Fruit fly (Drosophila melanogaster) whole organism, prepupa: ENCODE data around the gene CG11629.

Experiments
- CG10669 ChIP-seq: fragments of 200-800 bp; sonication (Bioruptor generic); optimal IDR thresholded peaks from 3 replicates; lab custom pipeline; 2018; ENCODE audit warnings: missing biosample characterization, mild to moderate bottlenecking, missing genetic modification characterization, moderate library complexity
- CG11902 ChIP-seq: fragments of 200-800 bp; sonication (Bioruptor generic); optimal IDR thresholded peaks from 3 replicates; lab custom pipeline; 2016; ENCODE audit warnings: missing biosample characterization, missing genetic modification characterization
- CG1621 ChIP-seq: fragments of 200-800 bp; sonication (Bioruptor generic); optimal IDR thresholded peaks from 3 replicates; lab custom pipeline; 2018; ENCODE audit warnings: missing biosample characterization, mild to moderate bottlenecking, missing genetic modification characterization
- CG16779 ChIP-seq: fragments of 200-800 bp; sonication (Bioruptor generic); optimal IDR thresholded peaks from 3 replicates; lab custom pipeline; 2017; ENCODE audit warnings: missing biosample characterization, mild to moderate bottlenecking, missing genetic modification characterization
- CG3919 ChIP-seq: fragments of 200-800 bp; sonication (Bioruptor generic); optimal IDR thresholded peaks from 3 replicates; lab custom pipeline; 2016; ENCODE audit warnings: missing biosample characterization, missing genetic modification characterization
- CG6792 ChIP-seq: fragments of 200-800 bp; sonication (Bioruptor generic); optimal IDR thresholded peaks from 3 replicates; lab custom pipeline; 2016; ENCODE audit warnings: missing biosample characterization, missing genetic modification characterization
- CG6854 ChIP-seq: fragments of 200-800 bp; sonication (Bioruptor generic); optimal IDR thresholded peaks from 2 replicates; lab custom pipeline; 2017; ENCODE audit warnings: missing biosample characterization, mild to moderate bottlenecking, missing genetic modification characterization
- CG8119 ChIP-seq: fragments of 200-800 bp; sonication (Bioruptor generic); IDR thresholded peaks from 3 replicates; pipeline ENCODE4 v1.3.6; 2022; ENCODE audit warnings: missing biosample characterization, missing genetic modification characterization
- CG8632 ChIP-seq: fragments of 200-800 bp; sonication (Bioruptor generic); optimal IDR thresholded peaks from 3 replicates; lab custom pipeline; 2016; ENCODE audit warnings: missing biosample characterization, missing genetic modification characterization
- Eip75B ChIP-seq: fragments of 200-800 bp; sonication (Bioruptor generic); optimal IDR thresholded peaks from 3 replicates; lab custom pipeline; 2016; ENCODE audit warnings: missing biosample characterization, missing genetic modification characterization
- Eip93F ChIP-seq: fragments of 200-800 bp; sonication (Bioruptor generic); optimal IDR thresholded peaks from 2 replicates; lab custom pipeline; 2016; ENCODE audit warnings: missing biosample characterization, mild to moderate bottlenecking, missing genetic modification characterization
- Ets21C ChIP-seq: fragments of 200-800 bp; sonication (Bioruptor generic); optimal IDR thresholded peaks from 3 replicates; lab custom pipeline; 2016; ENCODE audit warnings: missing biosample characterization, missing genetic modification characterization
- Hr4 ChIP-seq: fragments of 200-800 bp; sonication (Bioruptor generic); optimal IDR thresholded peaks from 3 replicates; lab custom pipeline; 2016; ENCODE audit warnings: missing biosample characterization, missing genetic modification characterization
- Lpt ChIP-seq: fragments of 200-800 bp; sonication (Bioruptor generic); optimal IDR thresholded peaks from 3 replicates; lab custom pipeline; 2016; ENCODE audit warnings: missing biosample characterization, missing genetic modification characterization
- Met ChIP-seq: fragments of 200-800 bp; sonication (Bioruptor generic); optimal IDR thresholded peaks from 3 replicates; lab custom pipeline; 2016; ENCODE audit warnings: missing biosample characterization, missing genetic modification characterization
- OdsH ChIP-seq: fragments of 200-800 bp; sonication (Bioruptor generic); optimal IDR thresholded peaks from 3 replicates; lab custom pipeline; 2016; ENCODE audit warnings: missing biosample characterization, missing genetic modification characterization
- Smox ChIP-seq: fragments of 200-800 bp; sonication (Bioruptor generic); optimal IDR thresholded peaks from 3 replicates; lab custom pipeline; 2016; ENCODE audit warnings: missing biosample characterization, missing genetic modification characterization
- Sox102F ChIP-seq: fragments of 200-800 bp; sonication (Bioruptor generic); optimal IDR thresholded peaks from 2 replicates; lab custom pipeline; 2016; ENCODE audit warnings: missing biosample characterization, mild to moderate bottlenecking, missing genetic modification characterization
- Sox14 ChIP-seq: fragments of 200-800 bp; sonication (Bioruptor generic); optimal IDR thresholded peaks from 3 replicates; lab custom pipeline; 2016; ENCODE audit warnings: missing biosample characterization, missing genetic modification characterization
- Sox15 ChIP-seq: fragments of 200-800 bp; sonication (Bioruptor generic); optimal IDR thresholded peaks from 3 replicates; lab custom pipeline; 2016; ENCODE audit warnings: missing biosample characterization, missing genetic modification characterization
- acj6 ChIP-seq: fragments of 200-800 bp; sonication (Bioruptor generic); optimal IDR thresholded peaks from 3 replicates; lab custom pipeline; 2016; ENCODE audit warnings: missing biosample characterization, missing genetic modification characterization
- cyc ChIP-seq: fragments of 200-800 bp; sonication (Bioruptor generic); optimal IDR thresholded peaks from 3 replicates; lab custom pipeline; 2016; ENCODE audit warnings: missing biosample characterization, missing genetic modification characterization
- dsx ChIP-seq: fragments of 200-800 bp; optimal IDR thresholded peaks from 3 replicates; lab custom pipeline; 2019; ENCODE audit warnings: missing biosample characterization, mild to moderate bottlenecking, missing genetic modification characterization, moderate library complexity; ENCODE audit not compliant: poor library complexity, severe bottlenecking
- fd59A ChIP-seq: fragments of 200-800 bp; sonication (Bioruptor generic); optimal IDR thresholded peaks from 2 replicates; lab custom pipeline; 2017; ENCODE audit warnings: missing biosample characterization, mild to moderate bottlenecking, missing genetic modification characterization, missing genetic modification reagents
- fd85E ChIP-seq: fragments of 200-800 bp; sonication (Bioruptor generic); optimal IDR thresholded peaks from 3 replicates; lab custom pipeline; 2016; ENCODE audit warnings: missing biosample characterization, missing genetic modification characterization
- fkh ChIP-seq: fragments of 200-800 bp; sonication (Bioruptor generic); optimal IDR thresholded peaks from 3 replicates; lab custom pipeline; 2017; ENCODE audit warnings: missing biosample characterization, mild to moderate bottlenecking, missing genetic modification characterization, moderate library complexity
- lz ChIP-seq: fragments of 200-800 bp; sonication (Bioruptor generic); optimal IDR thresholded peaks from 3 replicates; lab custom pipeline; 2016; ENCODE audit warnings: missing biosample characterization, missing genetic modification characterization
- salr ChIP-seq, 2 experiments: fragments of 200-800 bp; sonication (Bioruptor generic); optimal IDR thresholded peaks; 3 replicates each; lab custom pipeline; 2016 to 2018; ENCODE audit warnings: missing biosample characterization in 2 of 2, missing genetic modification characterization in 2 of 2, mild to moderate bottlenecking in 1 of 2
- ss ChIP-seq, 2 experiments: fragments of 200-800 bp; sonication (Bioruptor generic); optimal IDR thresholded peaks; 2 replicates in 1 of 2; 3 replicates in 1 of 2; lab custom pipeline; 2017 to 2018; ENCODE audit warnings: mild to moderate bottlenecking in 2 of 2, missing biosample characterization in 2 of 2, missing genetic modification characterization in 2 of 2, moderate library complexity in 1 of 2
- svp ChIP-seq: fragments of 200-800 bp; sonication (Bioruptor generic); peaks from one replicate; lab custom pipeline; 2016; ENCODE audit warnings: missing biosample characterization, missing genetic modification characterization
- topi ChIP-seq: fragments of 200-800 bp; sonication (Bioruptor generic); optimal IDR thresholded peaks from 3 replicates; lab custom pipeline; 2016; ENCODE audit warnings: missing biosample characterization, missing genetic modification characterization

CG11629 gene

DNA sequence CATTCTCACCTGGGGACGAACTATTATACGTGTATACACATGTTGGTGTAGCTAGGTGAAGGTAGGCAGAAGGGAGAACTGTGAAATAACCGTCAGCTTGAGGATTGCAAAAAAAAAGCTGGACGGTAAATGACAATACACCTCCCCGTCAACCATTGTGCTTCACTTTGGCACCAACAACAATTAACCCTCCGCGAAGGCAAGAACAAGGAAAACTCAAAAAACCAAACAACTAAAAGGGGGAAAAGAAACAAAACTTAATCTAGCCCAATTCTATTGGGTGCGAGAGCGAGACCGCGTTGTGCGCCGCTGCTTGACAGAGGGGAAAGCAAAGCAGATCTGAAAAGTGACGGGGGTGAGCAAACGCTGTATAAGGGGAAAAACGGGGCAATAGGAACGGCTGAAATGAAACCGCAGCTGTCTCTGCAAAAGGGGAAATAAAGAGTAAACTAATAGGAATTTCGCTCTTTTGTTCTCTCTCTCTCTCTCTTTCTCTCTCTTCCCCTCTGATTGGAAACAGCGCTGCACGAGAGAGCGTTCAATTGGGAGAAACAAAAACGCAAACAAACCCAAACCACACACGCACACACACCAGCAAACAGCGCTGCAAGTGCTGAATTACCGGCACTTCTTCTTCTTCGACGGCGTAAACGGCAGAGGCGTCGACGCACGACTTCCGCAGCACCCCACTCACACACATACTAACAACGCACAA, 1.1 kb upstream of the CG11629 start (continued):
- no peak for TF ChIP-seq CG3919
- no peak for TF ChIP-seq CG10669 (GFP tag; lab: Kevin White, UChicago)
- TF ChIP-seq CG1621: no peak
- no peak for TF ChIP-seq dsx (GFP tag; lab: Kevin White, UChicago)

DNA sequence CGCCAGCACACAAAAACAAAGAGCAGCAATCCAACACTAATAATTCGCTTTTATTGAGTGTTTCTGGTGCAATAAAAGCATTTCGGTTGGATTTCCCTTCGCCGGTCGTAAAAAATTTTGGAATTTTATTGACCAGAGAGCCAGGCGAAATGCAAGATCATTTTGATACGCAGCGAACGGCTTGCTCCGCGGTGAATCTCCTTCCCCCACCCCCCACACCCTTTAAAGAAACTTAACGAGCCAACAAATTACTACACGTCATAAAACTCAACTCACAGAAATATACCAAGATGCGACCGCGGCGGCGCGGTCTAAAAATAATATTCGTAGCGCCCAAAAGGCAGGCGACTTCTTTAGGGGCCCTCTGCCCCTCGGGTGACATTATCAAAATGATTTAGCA, 2.0 kb downstream of the CG11629 start:
- no peak for TF ChIP-seq CG6792 (GFP tag; lab: Kevin White, UChicago)
- no peak for TF ChIP-seq CG6854 (GFP tag; lab: Kevin White, UChicago)
- no peak for TF ChIP-seq acj6 (GFP tag; lab: Kevin White, UChicago)
- TF ChIP-seq OdsH (GFP tag; lab: Kevin White, UChicago): no peak
- no peak for TF ChIP-seq CG8632 (GFP tag; lab: Kevin White, UChicago)
- no peak for TF ChIP-seq Sox102F (GFP tag; lab: Kevin White, UChicago)
- TF ChIP-seq ss (GFP tag; optimal IDR thresholded peaks at IDR 0.05; lab: Kevin White, UChicago): no peak
- TF ChIP-seq Sox14: no peak
- no peak for TF ChIP-seq fd85E (GFP tag; lab: Kevin White, UChicago)
- TF ChIP-seq Lpt (GFP tag; lab: Kevin White, UChicago): no peak
- TF ChIP-seq topi (GFP tag; lab: Kevin White, UChicago): no peak
- no peak for TF ChIP-seq Eip75B (GFP tag; lab: Kevin White, UChicago)

DNA sequence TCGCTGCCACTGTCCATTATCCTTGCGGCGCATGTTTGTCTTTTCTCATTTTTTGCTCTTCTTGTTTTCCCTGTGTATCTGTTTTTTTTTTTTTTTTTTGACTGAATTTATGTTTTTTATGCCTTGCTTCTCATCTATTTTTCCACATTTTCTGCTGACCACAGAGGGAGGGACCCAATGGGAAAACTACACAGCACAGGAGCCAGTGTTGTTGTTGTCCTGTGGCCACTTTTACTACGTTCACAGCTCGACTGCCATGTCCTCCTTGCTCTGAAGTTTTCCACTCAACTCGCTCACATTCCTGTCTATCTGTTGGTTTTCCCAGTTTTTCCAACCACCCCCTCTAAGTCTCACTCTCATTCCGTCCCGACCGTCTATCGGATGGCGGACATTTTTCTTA, 7.9 kb downstream of the CG11629 start:
- TF ChIP-seq salr (GFP tag; optimal IDR thresholded peaks at IDR 0.05; lab: Kevin White, UChicago): no peak
- no peak for TF ChIP-seq dsx (GFP tag; lab: Kevin White, UChicago)
- TF ChIP-seq CG8119 (GFP tag; lab: Robert Waterston, UW): no peak
- TF ChIP-seq Met (GFP tag; lab: Kevin White, UChicago): no peak
- TF ChIP-seq fkh (GFP tag; lab: Kevin White, UChicago): no peak
- TF ChIP-seq Ets21C (GFP tag; lab: Kevin White, UChicago): no peak
- no peak for TF ChIP-seq cyc (GFP tag; lab: Kevin White, UChicago)
- no peak for TF ChIP-seq CG10669 (GFP tag; lab: Kevin White, UChicago)
- no peak for TF ChIP-seq CG16779
- no peak for TF ChIP-seq fd59A (GFP tag; lab: Kevin White, UChicago)
- TF ChIP-seq Eip93F: no peak
- no peak for TF ChIP-seq ss (GFP tag; optimal IDR thresholded peaks at IDR 0.05; lab: Kevin White, UChicago)

DNA sequence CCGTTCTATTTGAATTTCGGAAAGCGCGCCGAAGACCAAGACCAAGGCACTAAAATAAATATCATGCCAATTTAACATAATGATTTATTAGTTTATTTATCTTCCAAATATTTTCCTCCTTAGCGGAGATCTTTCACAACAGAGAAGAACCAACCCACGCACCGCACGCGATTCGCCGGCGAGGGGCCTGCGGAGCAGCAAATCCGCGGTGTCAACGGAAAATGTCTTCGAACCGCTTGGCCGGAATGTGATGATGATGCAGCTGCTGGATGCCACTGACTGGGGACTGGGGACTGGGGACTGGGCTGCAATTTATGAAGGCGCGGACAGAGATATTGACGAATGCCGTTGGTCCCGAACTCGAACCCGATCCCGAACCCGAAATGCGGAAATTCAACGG, 10.5 kb downstream of the CG11629 start:
- TF ChIP-seq svp (GFP tag; lab: Kevin White, UChicago): peak; percentile 64
- TF ChIP-seq CG11902 (GFP tag; lab: Kevin White, UChicago): no peak

DNA sequence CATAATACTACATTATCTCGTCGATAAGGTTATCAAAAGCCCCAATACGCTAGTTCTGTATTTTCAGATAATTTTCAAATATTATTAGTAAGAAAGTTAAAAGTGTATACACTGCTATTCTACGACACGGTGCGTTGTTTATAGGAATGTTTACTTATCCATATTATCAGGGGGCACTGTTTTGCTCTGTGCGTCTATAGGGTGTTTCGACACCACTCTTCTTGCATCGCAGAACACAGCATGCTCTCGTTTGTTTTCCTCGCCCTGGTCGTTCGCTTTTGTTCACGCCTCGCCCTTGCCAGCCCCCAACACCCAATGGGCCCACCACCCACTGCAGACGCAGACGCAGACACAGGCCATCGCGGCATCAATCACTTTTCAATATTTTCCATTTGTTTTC, 11.8 kb downstream of the CG11629 start:
- TF ChIP-seq CG8632 (GFP tag; lab: Kevin White, UChicago) (no peak), CG16779 (no peak), Smox (GFP tag; lab: Kevin White, UChicago) (no peak), Sox15 (GFP tag; lab: Kevin White, UChicago) (no peak), Hr4 (GFP tag; lab: Kevin White, UChicago) (no peak), cyc (GFP tag; lab: Kevin White, UChicago) (no peak), lz (GFP tag; lab: Kevin White, UChicago) (no peak)
- TF ChIP-seq, all 60 proteins: peak for 0
